Worm (Caenorhabditis elegans) whole organism, L3 larva: ENCODE results near the gene Y43E12A.3.

ENCODE experiments used
- R02D3.7 ChIP-seq: fragments of 150-350 bp; optimal IDR thresholded peaks from 2 replicates; lab custom pipeline; 2014; ENCODE audit warnings: missing biosample characterization, missing genetic modification characterization
- eor-1 ChIP-seq, 2 experiments: fragments of 150-350 bp; optimal IDR thresholded peaks; 2 replicates each; lab custom pipeline; 2014 to 2018; ENCODE audit warnings: missing biosample characterization in 2 of 2, missing genetic modification characterization in 2 of 2
- fkh-10 ChIP-seq: sonication (generic microtip); optimal IDR thresholded peaks from 2 replicates; lab custom pipeline; 2017; ENCODE audit warnings: missing biosample characterization, missing genetic modification reagents, missing genetic modification characterization
- lin-39 ChIP-seq: fragments of 150-350 bp; optimal IDR thresholded peaks from 2 replicates; lab custom pipeline; 2018; ENCODE audit warnings: missing biosample characterization, missing genetic modification reagents, missing genetic modification characterization
- mdl-1 ChIP-seq: fragments of 150-350 bp; optimal IDR thresholded peaks from 2 replicates; lab custom pipeline; 2014; ENCODE audit warnings: missing biosample characterization, missing genetic modification characterization
- nhr-25 ChIP-seq: sonication (generic microtip); optimal IDR thresholded peaks from 2 replicates; lab custom pipeline; 2017; ENCODE audit warnings: missing biosample characterization, missing genetic modification characterization
- nhr-28 ChIP-seq: fragments of 150-350 bp; optimal IDR thresholded peaks from 2 replicates; lab custom pipeline; 2014; ENCODE audit warnings: missing biosample characterization, missing genetic modification characterization
- nhr-43 ChIP-seq: sonication (generic microtip); optimal IDR thresholded peaks from 2 replicates; lab custom pipeline; 2016; ENCODE audit warnings: mild to moderate bottlenecking, missing genetic modification characterization, missing compliant biosample characterization; ENCODE audit not compliant: poor library complexity, severe bottlenecking
- nhr-77 ChIP-seq: fragments of 150-350 bp; optimal IDR thresholded peaks from 2 replicates; lab custom pipeline; 2014; ENCODE audit warnings: missing biosample characterization, missing genetic modification characterization
- pha-4 ChIP-seq: fragments of 150-350 bp; optimal IDR thresholded peaks from 2 replicates; lab custom pipeline; 2014; ENCODE audit warnings: missing biosample characterization, missing genetic modification reagents, missing genetic modification characterization
- unc-39 ChIP-seq: sonication (generic microtip); optimal IDR thresholded peaks from 4 replicates; lab custom pipeline; 2017; ENCODE audit warnings: missing biosample characterization, missing genetic modification characterization
- unc-62 ChIP-seq: fragments of 150-350 bp; sonication (generic microtip); optimal IDR thresholded peaks from 4 replicates; lab custom pipeline; 2014; ENCODE audit warnings: missing biosample characterization, missing genetic modification reagents, missing genetic modification characterization

DNA sequence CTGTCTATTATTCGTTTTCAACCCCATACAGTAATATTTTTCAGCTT lies 50.7 kb downstream of the Y43E12A.3 start, which contains the start of gene kdin-1:
- TF ChIP-seq fkh-10 (no peak), lin-39 (tag; lab: Kevin White, UChicago) (no peak), mdl-1 (tag; lab: Kevin White, UChicago) (no peak), nhr-43 (tag; lab: Kevin White, UChicago) (no peak), R02D3.7 (tag; lab: Kevin White, UChicago) (no peak), eor-1 (tag; optimal IDR thresholded peaks at IDR 0.05; lab: Kevin White, UChicago) (no peak), unc-39 (tag; lab: Kevin White, UChicago) (no peak), pha-4 (tag; lab: Kevin White, UChicago) (no peak), unc-62 (GFP tag; lab: Kevin White, UChicago) (no peak), nhr-77 (tag; lab: Kevin White, UChicago) (no peak), nhr-28 (tag; lab: Kevin White, UChicago) (no peak), nhr-25 (tag; lab: Kevin White, UChicago) (no peak)
